Worm (Caenorhabditis elegans) whole organism, L1 larva: ENCODE measurements around the gene rpl-10.
A peak's percentile ranks its signal among the peaks of the same experiment; 100 is the strongest.

Source experiments
- C04F5.9 ChIP-seq: sonication (generic microtip); optimal IDR thresholded peaks from 2 replicates; lab custom pipeline; 2016; ENCODE audit warnings: missing genetic modification characterization, missing compliant biosample characterization
- C34B4.2 ChIP-seq: sonication (generic microtip); optimal IDR thresholded peaks from 2 replicates; lab custom pipeline; 2017; ENCODE audit warnings: mild to moderate bottlenecking, missing genetic modification characterization, missing compliant biosample characterization
- F16B12.6 ChIP-seq: fragments of 150-350 bp; optimal IDR thresholded peaks from 2 replicates; lab custom pipeline; 2014; ENCODE audit warnings: missing biosample characterization, missing genetic modification characterization
- Y116A8C.19 ChIP-seq: sonication (generic microtip); optimal IDR thresholded peaks from 2 replicates; lab custom pipeline; 2016; ENCODE audit warnings: missing compliant biosample characterization, missing genetic modification characterization, borderline replicate concordance
- alr-1 ChIP-seq: fragments of 200-800 bp; sonication (Bioruptor generic); optimal IDR thresholded peaks from 2 replicates; lab custom pipeline; 2018; ENCODE audit warnings: borderline replicate concordance, mild to moderate bottlenecking, missing genetic modification characterization, missing compliant biosample characterization
- ama-1 ChIP-seq: fragments of 150-350 bp; optimal IDR thresholded peaks from 2 replicates; lab custom pipeline; 2014
- blmp-1 ChIP-seq: fragments of 150-350 bp; optimal IDR thresholded peaks from 2 replicates; lab custom pipeline; 2014; ENCODE audit warnings: missing biosample characterization, missing genetic modification characterization
- ceh-88 ChIP-seq: fragments of 200-800 bp; sonication (Bioruptor generic); IDR thresholded peaks from 2 replicates; pipeline ENCODE4 v1.3.6; 2022; ENCODE audit warnings: missing genetic modification characterization, missing compliant biosample characterization
- ceh-90 ChIP-seq: sonication (generic microtip); optimal IDR thresholded peaks from 2 replicates; lab custom pipeline; 2016; ENCODE audit warnings: missing genetic modification characterization, missing compliant biosample characterization
- dsc-1 ChIP-seq: sonication (generic microtip); optimal IDR thresholded peaks from 2 replicates; lab custom pipeline; 2016; ENCODE audit warnings: mild to moderate bottlenecking, missing genetic modification characterization, missing compliant biosample characterization
- efl-1 ChIP-seq, 4 experiments: fragments of 150-350 bp; optimal IDR thresholded peaks in 3 of 4; peaks in 1 of 4; 1 replicate in 1 of 4; 2 replicates in 3 of 4; lab custom pipeline; 2014; ENCODE audit warnings: missing biosample characterization in 2 of 4, missing genetic modification characterization in 2 of 4, missing genetic modification reagents in 2 of 4
- egl-13 ChIP-seq: sonication (generic microtip); optimal IDR thresholded peaks from 2 replicates; lab custom pipeline; 2016; ENCODE audit warnings: missing genotype, missing genetic modification reagents, missing genetic modification characterization, missing compliant biosample characterization
- elt-2 ChIP-seq: sonication (generic microtip); optimal IDR thresholded peaks from 2 replicates; lab custom pipeline; 2016; ENCODE audit warnings: missing genetic modification characterization, mild to moderate bottlenecking, inconsistent platforms, missing compliant biosample characterization, missing genetic modification reagents
- elt-3 ChIP-seq, 6 experiments: fragments of 150-350 bp in 1 of 6; sonication (generic microtip); optimal IDR thresholded peaks; 2 replicates each; lab custom pipeline; 2017 to 2018; ENCODE audit warnings: missing biosample characterization in 6 of 6, missing genetic modification characterization in 6 of 6, inconsistent platforms in 1 of 6
- ets-5 ChIP-seq: fragments of 200-800 bp; sonication (Bioruptor generic); IDR thresholded peaks from 2 replicates; pipeline ENCODE4 v1.3.6; 2022; ENCODE audit warnings: missing genetic modification characterization, missing compliant biosample characterization
- fkh-10 ChIP-seq: sonication (generic microtip); optimal IDR thresholded peaks from 2 replicates; lab custom pipeline; 2017; ENCODE audit warnings: missing biosample characterization, missing genetic modification reagents, missing genetic modification characterization
- fkh-8 ChIP-seq: sonication (generic microtip); optimal IDR thresholded peaks from 2 replicates; lab custom pipeline; 2016; ENCODE audit warnings: mild to moderate bottlenecking, missing genetic modification characterization, missing compliant biosample characterization
- fos-1 ChIP-seq: fragments of 150-350 bp; optimal IDR thresholded peaks from 2 replicates; lab custom pipeline; 2014; ENCODE audit warnings: missing biosample characterization, missing genetic modification characterization
- grh-1 ChIP-seq: fragments of 200-800 bp; sonication (Bioruptor generic); IDR thresholded peaks from 2 replicates; pipeline ENCODE4 v1.3.6; 2022; ENCODE audit warnings: missing genetic modification reagents, missing genetic modification characterization, missing compliant biosample characterization
- hlh-17 ChIP-seq: fragments of 200-800 bp; sonication (Bioruptor generic); optimal IDR thresholded peaks from 2 replicates; lab custom pipeline; 2018; ENCODE audit warnings: missing genetic modification characterization, mild to moderate bottlenecking, missing compliant biosample characterization, moderate library complexity, borderline replicate concordance
- hpl-2 ChIP-seq: fragments of 150-350 bp; optimal IDR thresholded peaks from 2 replicates; lab custom pipeline; 2014; ENCODE audit warnings: missing biosample characterization, missing genetic modification reagents, missing genetic modification characterization
- jun-1 ChIP-seq: fragments of 150-350 bp; optimal IDR thresholded peaks from 2 replicates; lab custom pipeline; 2014; ENCODE audit warnings: missing biosample characterization, missing genetic modification reagents, missing genetic modification characterization
- lin-13 ChIP-seq: fragments of 150-350 bp; optimal IDR thresholded peaks from 2 replicates; lab custom pipeline; 2014; ENCODE audit warnings: missing biosample characterization, missing genetic modification reagents, missing genetic modification characterization
- lin-14 ChIP-seq: fragments of 200-800 bp; sonication (Bioruptor generic); optimal IDR thresholded peaks from 2 replicates; lab custom pipeline; 2018; ENCODE audit warnings: mild to moderate bottlenecking, missing genetic modification characterization, moderate library complexity, missing compliant biosample characterization
- lin-15B ChIP-seq: fragments of 150-350 bp; sonication (generic microtip); optimal IDR thresholded peaks from 3 replicates; lab custom pipeline; 2014; ENCODE audit warnings: missing biosample characterization, missing genetic modification characterization
- lsy-2 ChIP-seq, 2 experiments: fragments of 150-350 bp; optimal IDR thresholded peaks; 2 replicates each; lab custom pipeline; 2014; ENCODE audit warnings: missing biosample characterization in 2 of 2, missing genetic modification characterization in 2 of 2
- mab-9 ChIP-seq: fragments of 200-800 bp; sonication (Bioruptor generic); IDR thresholded peaks from 2 replicates; pipeline ENCODE4 v1.3.6; 2022; ENCODE audit warnings: missing genetic modification reagents, missing genetic modification characterization, missing compliant biosample characterization
- mef-2 ChIP-seq: fragments of 150-350 bp; optimal IDR thresholded peaks from 2 replicates; lab custom pipeline; 2014; ENCODE audit warnings: missing biosample characterization, missing genetic modification characterization
- mep-1 ChIP-seq: fragments of 150-350 bp; optimal IDR thresholded peaks from 2 replicates; lab custom pipeline; 2014; ENCODE audit warnings: missing biosample characterization, missing genetic modification characterization
- nhr-12 ChIP-seq: sonication (generic microtip); optimal IDR thresholded peaks from 2 replicates; lab custom pipeline; 2017; ENCODE audit warnings: missing biosample characterization, missing genetic modification characterization
- nhr-19 ChIP-seq: fragments of 200-800 bp; sonication (Bioruptor generic); conservative IDR thresholded peaks from 2 replicates; pipeline ENCODE4 v1.3.6; 2022; ENCODE audit warnings: missing genetic modification characterization, missing compliant biosample characterization
- nhr-47 ChIP-seq: sonication (generic microtip); optimal IDR thresholded peaks from 2 replicates; lab custom pipeline; 2016; ENCODE audit warnings: mild to moderate bottlenecking, missing genetic modification characterization, moderate library complexity, missing compliant biosample characterization
- nhr-76 ChIP-seq: sonication (generic microtip); optimal IDR thresholded peaks from 2 replicates; lab custom pipeline; 2017; ENCODE audit warnings: missing biosample characterization, missing genetic modification characterization
- nhr-77 ChIP-seq: fragments of 150-350 bp; optimal IDR thresholded peaks from 2 replicates; lab custom pipeline; 2014; ENCODE audit warnings: missing biosample characterization, missing genetic modification characterization
- nhr-90 ChIP-seq: sonication (generic microtip); optimal IDR thresholded peaks from 2 replicates; lab custom pipeline; 2016; ENCODE audit warnings: mild to moderate bottlenecking, missing genetic modification characterization, missing compliant biosample characterization; ENCODE audit not compliant: poor library complexity
- pqm-1 ChIP-seq: sonication (generic microtip); optimal IDR thresholded peaks from 3 replicates; lab custom pipeline; 2017; ENCODE audit warnings: missing biosample characterization, missing genetic modification characterization
- rnt-1 ChIP-seq: sonication (generic microtip); optimal IDR thresholded peaks from 2 replicates; lab custom pipeline; 2016; ENCODE audit warnings: mild to moderate bottlenecking, missing genetic modification characterization, moderate library complexity, missing compliant biosample characterization
- skn-1 ChIP-seq: fragments of 150-350 bp; optimal IDR thresholded peaks from 2 replicates; lab custom pipeline; 2014; ENCODE audit warnings: missing biosample characterization, missing genetic modification characterization
- sptf-1 ChIP-seq: fragments of 150-350 bp; optimal IDR thresholded peaks from 2 replicates; lab custom pipeline; 2014; ENCODE audit warnings: missing biosample characterization, missing genetic modification characterization
- swsn-7 ChIP-seq: sonication (generic microtip); optimal IDR thresholded peaks from 2 replicates; lab custom pipeline; 2016; ENCODE audit warnings: missing genetic modification characterization, missing compliant biosample characterization
- tlp-1 ChIP-seq: fragments of 150-350 bp; optimal IDR thresholded peaks from 2 replicates; lab custom pipeline; 2014; ENCODE audit warnings: missing biosample characterization, missing genetic modification characterization
- unc-130 ChIP-seq: fragments of 150-350 bp; optimal IDR thresholded peaks from 2 replicates; lab custom pipeline; 2017; ENCODE audit warnings: missing biosample characterization, missing genetic modification characterization, inconsistent platforms
- unc-30 ChIP-seq: sonication (generic microtip); optimal IDR thresholded peaks from 2 replicates; lab custom pipeline; 2017; ENCODE audit warnings: missing biosample characterization, missing genetic modification characterization
- unc-62 ChIP-seq: fragments of 150-350 bp; optimal IDR thresholded peaks from 2 replicates; lab custom pipeline; 2014; ENCODE audit warnings: missing biosample characterization, missing genetic modification reagents, missing genetic modification characterization
- unc-86 ChIP-seq: sonication (generic microtip); optimal IDR thresholded peaks from 2 replicates; lab custom pipeline; 2016; ENCODE audit warnings: missing genetic modification characterization, missing compliant biosample characterization
- unc-98 ChIP-seq: fragments of 200-800 bp; sonication (Bioruptor generic); IDR thresholded peaks from 2 replicates; pipeline ENCODE4 v1.3.6; 2022; ENCODE audit warnings: missing genetic modification characterization, missing compliant biosample characterization
- xbp-1 ChIP-seq: sonication (generic microtip); optimal IDR thresholded peaks from 2 replicates; lab custom pipeline; 2016; ENCODE audit warnings: missing genetic modification characterization, missing compliant biosample characterization
- ztf-4 ChIP-seq: fragments of 150-350 bp; optimal IDR thresholded peaks from 2 replicates; lab custom pipeline; 2014; ENCODE audit warnings: missing biosample characterization, missing genetic modification characterization

rpl-10 gene

DNA sequence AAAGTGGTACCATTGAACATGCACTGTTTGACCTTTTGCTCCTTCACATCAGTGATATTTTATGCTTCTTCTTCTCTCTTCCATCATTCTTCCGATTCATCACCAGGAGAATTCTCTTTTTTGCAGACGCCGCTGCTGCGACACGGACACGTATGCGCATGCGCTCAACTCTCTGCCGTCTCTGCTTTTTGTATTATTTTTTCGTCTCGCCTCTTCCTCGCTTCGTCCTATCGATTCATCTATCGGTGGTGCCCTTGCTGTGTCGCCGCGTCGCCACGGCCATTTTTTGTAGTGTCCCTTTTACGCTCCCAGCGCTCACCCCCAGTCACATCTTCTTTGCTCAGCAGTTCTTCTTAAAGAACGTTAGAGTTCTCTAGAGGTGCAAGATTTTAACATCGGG, 17.5 kb upstream of the rpl-10 start (continued):
- no peak for TF ChIP-seq hlh-17 (GFP tag; lab: Kevin White, UChicago)
- TF ChIP-seq unc-98: no peak
- no peak for TF ChIP-seq tlp-1 (tag; lab: Kevin White, UChicago)
- TF ChIP-seq nhr-47: peak; percentile 45
- TF ChIP-seq efl-1 (optimal IDR thresholded peaks at IDR 0.05; lab: Kevin White, UChicago): peak in 1 of 2 experiments; percentile 8
- TF ChIP-seq efl-1 (GFP tag; optimal IDR thresholded peaks at IDR 0.05 in 1 of 2; lab: Kevin White, UChicago): peak in 1 of 2 experiments; percentile 0
- TF ChIP-seq fkh-8 (tag; lab: Kevin White, UChicago): peak; percentile 61
- peak; percentile 34 for TF ChIP-seq skn-1 (tag; lab: Kevin White, UChicago)
- no peak for TF ChIP-seq Y116A8C.19 (tag; lab: Kevin White, UChicago)
- TF ChIP-seq ceh-90: no peak
- TF ChIP-seq nhr-77 (tag; lab: Kevin White, UChicago): no peak
- TF ChIP-seq unc-86: peak; percentile 30
- TF ChIP-seq blmp-1 (tag; lab: Kevin White, UChicago): peak; percentile 30
- TF ChIP-seq mab-9 (GFP tag; lab: Robert Waterston, UW): no peak
- peak; percentile 38 for TF ChIP-seq dsc-1
- peak; percentile 39 for TF ChIP-seq egl-13 (tag; lab: Kevin White, UChicago)
- TF ChIP-seq lsy-2 (tag; optimal IDR thresholded peaks at IDR 0.05; lab: Kevin White, UChicago): peak; percentile 45 to 85
- TF ChIP-seq fos-1 (tag; lab: Kevin White, UChicago): peak; percentile 31
- TF ChIP-seq nhr-76 (tag; lab: Kevin White, UChicago): no peak
- TF ChIP-seq C04F5.9 (tag; lab: Kevin White, UChicago): no peak
- no peak for TF ChIP-seq mef-2 (tag; lab: Kevin White, UChicago)
- TF ChIP-seq nhr-19 (GFP tag; lab: Robert Waterston, UW): peak; percentile 8
- no peak for TF ChIP-seq grh-1 (GFP tag; lab: Robert Waterston, UW)
- peak; percentile 37 for TF ChIP-seq F16B12.6 (tag; lab: Kevin White, UChicago)
- TF ChIP-seq alr-1 (tag; lab: Kevin White, UChicago): no peak
- TF ChIP-seq pqm-1 (tag; lab: Kevin White, UChicago): no peak
- TF ChIP-seq lin-13 (GFP tag; lab: Kevin White, UChicago): no peak
- TF ChIP-seq rnt-1 (tag; lab: Kevin White, UChicago): peak; percentile 52
- peak; percentile 42 for TF ChIP-seq xbp-1 (tag; lab: Kevin White, UChicago)
- TF ChIP-seq swsn-7 (tag; lab: Kevin White, UChicago): peak; percentile 57
- TF ChIP-seq lin-14 (GFP tag; lab: Kevin White, UChicago): peak; percentile 84
- no peak for TF ChIP-seq lin-15B (tag; lab: Kevin White, UChicago)

DNA sequence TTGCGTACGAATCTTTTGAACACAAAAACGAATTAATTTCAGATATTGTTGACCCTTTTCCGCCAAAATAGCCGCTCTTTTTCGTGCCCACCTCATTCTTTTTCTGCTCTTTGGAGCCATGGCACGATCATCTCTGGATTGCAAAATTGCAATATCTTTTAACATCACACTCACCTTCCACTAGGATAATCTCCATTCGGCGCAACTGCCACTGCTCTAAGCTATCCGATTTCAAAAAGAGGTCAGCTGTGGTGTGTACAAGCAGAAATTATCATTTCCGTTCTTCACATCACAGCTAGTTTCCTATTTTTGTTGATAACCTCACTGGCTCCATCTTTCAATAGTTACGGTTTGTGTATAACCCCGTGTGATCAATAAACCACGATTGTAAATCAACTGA, 17.1 kb upstream of the rpl-10 start:
- no peak for TF ChIP-seq skn-1 (tag; lab: Kevin White, UChicago)
- TF ChIP-seq rnt-1 (tag; lab: Kevin White, UChicago): peak; percentile 19
- TF ChIP-seq unc-130: no peak
- TF ChIP-seq egl-13 (tag; lab: Kevin White, UChicago): no peak
- TF ChIP-seq fkh-8 (tag; lab: Kevin White, UChicago): no peak
- no peak for TF ChIP-seq unc-98

DNA sequence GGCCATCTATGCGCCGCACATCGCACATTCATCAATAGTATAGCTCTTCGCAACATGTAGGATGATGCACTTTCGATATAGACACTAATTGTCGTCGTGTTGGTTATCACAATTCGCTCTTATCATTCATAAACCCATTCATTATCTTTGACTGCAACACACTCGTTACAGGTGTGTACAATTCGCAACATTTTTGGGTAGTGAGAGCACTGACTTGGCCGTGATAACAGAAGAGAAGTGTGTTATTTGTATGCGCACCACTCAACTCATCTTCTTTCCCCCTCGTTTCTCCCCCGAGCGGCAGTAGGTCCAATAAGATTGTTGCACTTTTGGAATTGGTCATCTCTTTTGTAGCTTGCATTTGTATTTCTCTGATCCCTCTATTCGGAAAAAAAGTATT, 16.4 kb upstream of the rpl-10 start:
- no peak for TF ChIP-seq mef-2 (tag; lab: Kevin White, UChicago)
- no peak for TF ChIP-seq unc-62 (GFP tag; lab: Kevin White, UChicago)
- no peak for TF ChIP-seq C34B4.2 (tag; lab: Kevin White, UChicago)
- no peak for TF ChIP-seq ztf-4 (tag; lab: Kevin White, UChicago)
- no peak for TF ChIP-seq ets-5
- TF ChIP-seq fkh-8 (tag; lab: Kevin White, UChicago): no peak
- no peak for TF ChIP-seq nhr-77 (tag; lab: Kevin White, UChicago)
- TF ChIP-seq elt-3 (tag; optimal IDR thresholded peaks at IDR 0.05; lab: Kevin White, UChicago): no peak
- TF ChIP-seq efl-1 (optimal IDR thresholded peaks at IDR 0.05; lab: Kevin White, UChicago): no peak
- no peak for TF ChIP-seq efl-1 (GFP tag; optimal IDR thresholded peaks at IDR 0.05 in 1 of 2; lab: Kevin White, UChicago)
- no peak for TF ChIP-seq hpl-2 (GFP tag; lab: Kevin White, UChicago)
- no peak for TF ChIP-seq ceh-88 (GFP tag; lab: Robert Waterston, UW)
- no peak for TF ChIP-seq Y116A8C.19 (tag; lab: Kevin White, UChicago)
- TF ChIP-seq nhr-76 (tag; lab: Kevin White, UChicago): no peak
- TF ChIP-seq ama-1: no peak
- TF ChIP-seq lin-14 (GFP tag; lab: Kevin White, UChicago): peak; percentile 7
- TF ChIP-seq mep-1 (tag; lab: Kevin White, UChicago): no peak
- TF ChIP-seq unc-30: no peak
- peak in 1 of 2 experiments; percentile 4 for TF ChIP-seq lsy-2 (tag; optimal IDR thresholded peaks at IDR 0.05; lab: Kevin White, UChicago)
- TF ChIP-seq jun-1: no peak
- no peak for TF ChIP-seq nhr-90
- peak; percentile 68 for TF ChIP-seq elt-2 (tag; lab: Kevin White, UChicago)
- no peak for TF ChIP-seq nhr-47
- TF ChIP-seq sptf-1 (tag; lab: Kevin White, UChicago): no peak
- no peak for TF ChIP-seq dsc-1
- no peak for TF ChIP-seq fkh-10 (GFP tag; lab: Kevin White, UChicago)
- TF ChIP-seq nhr-12: no peak
